Fruit fly (Drosophila melanogaster) whole organism, adult: ENCODE measurements around the gene CG18731.

Experiments
- CG12768 ChIP-seq: fragments of 200-800 bp; sonication (Bioruptor generic); optimal IDR thresholded peaks from 2 replicates; lab custom pipeline; 2017; ENCODE audit warnings: missing biosample characterization, missing genetic modification characterization, mild to moderate bottlenecking, moderate library complexity, missing genetic modification reagents
- CG1620 ChIP-seq: fragments of 200-800 bp; sonication (Bioruptor generic); optimal IDR thresholded peaks from 2 replicates; lab custom pipeline; 2016; ENCODE audit warnings: missing biosample characterization, missing genetic modification characterization
- CG33017 ChIP-seq: fragments of 200-800 bp; sonication (Bioruptor generic); optimal IDR thresholded peaks from 2 replicates; lab custom pipeline; 2018; ENCODE audit warnings: missing biosample characterization, mild to moderate bottlenecking, missing genetic modification characterization, moderate library complexity
- CG5204 ChIP-seq: fragments of 200-800 bp; sonication (Bioruptor generic); optimal IDR thresholded peaks from 2 replicates; lab custom pipeline; 2016; ENCODE audit warnings: missing biosample characterization, missing genetic modification characterization
- CG7045 ChIP-seq: fragments of 200-800 bp; sonication (Bioruptor generic); optimal IDR thresholded peaks from 2 replicates; lab custom pipeline; 2017; ENCODE audit warnings: missing biosample characterization, mild to moderate bottlenecking, missing genetic modification characterization
- CG7101 ChIP-seq: fragments of 200-800 bp; sonication (Bioruptor generic); optimal IDR thresholded peaks from 2 replicates; lab custom pipeline; 2018; ENCODE audit warnings: missing biosample characterization, mild to moderate bottlenecking, missing genetic modification characterization, moderate library complexity
- Clk ChIP-seq: fragments of 200-800 bp; sonication (Bioruptor generic); optimal IDR thresholded peaks from 2 replicates; lab custom pipeline; 2017; ENCODE audit warnings: missing biosample characterization, missing genetic modification characterization
- Mnt ChIP-seq: fragments of 200-800 bp; sonication (Bioruptor generic); optimal IDR thresholded peaks from 2 replicates; lab custom pipeline; 2016; ENCODE audit warnings: missing biosample characterization, mild to moderate bottlenecking, missing genetic modification characterization
- kay ChIP-seq: fragments of 200-800 bp; sonication (Bioruptor generic); peaks from one replicate; lab custom pipeline; 2016; ENCODE audit warnings: missing biosample characterization, missing genetic modification characterization, borderline replicate concordance
- toe ChIP-seq: fragments of 200-800 bp; sonication (Bioruptor generic); optimal IDR thresholded peaks from 2 replicates; lab custom pipeline; 2016; ENCODE audit warnings: missing biosample characterization, missing genetic modification characterization

DNA sequence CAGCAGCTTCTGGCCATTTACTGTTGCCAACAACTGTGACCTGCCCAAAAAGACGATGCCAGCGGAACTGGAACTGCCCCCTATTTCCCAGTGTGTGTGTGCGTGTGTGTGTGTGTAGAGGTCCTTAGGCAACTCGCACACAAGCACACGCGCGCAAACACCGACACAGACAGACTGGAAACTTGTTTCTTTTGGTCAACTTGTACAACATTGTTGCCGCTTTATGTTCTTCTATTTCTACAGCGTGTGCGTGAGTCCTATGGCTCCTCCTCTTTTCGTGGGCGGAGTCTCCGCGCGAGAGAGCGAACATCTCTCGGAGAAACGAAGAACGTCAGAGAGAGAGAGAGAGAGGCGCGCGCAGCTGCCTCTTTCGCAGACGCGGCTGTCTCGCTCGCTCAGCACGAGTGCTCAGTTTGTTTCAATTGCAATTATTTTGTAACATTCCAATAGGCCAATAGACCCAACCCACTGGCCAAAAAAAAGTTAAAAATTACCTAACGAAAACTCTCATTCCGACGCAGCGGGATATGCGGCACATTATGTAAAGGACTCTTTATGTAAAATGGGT is 33.8 kb upstream of the CG18731 start:
- TF ChIP-seq CG33017 (tag; lab: Kevin White, UChicago) (no peak), CG5204 (no peak), CG7045 (GFP tag; lab: Kevin White, UChicago) (no peak), Clk (GFP tag; lab: Kevin White, UChicago) (no peak), CG7101 (tag; lab: Kevin White, UChicago) (no peak), toe (GFP tag; lab: Kevin White, UChicago) (no peak), CG12768 (no peak), kay (GFP tag; lab: Kevin White, UChicago) (no peak), CG1620 (GFP tag; lab: Kevin White, UChicago) (no peak), Mnt (GFP tag; lab: Kevin White, UChicago) (no peak)
